Worm (Caenorhabditis elegans) whole organism, early embryonic: ENCODE results near the gene Y73B6BL.27.

Experiments used
- B0310.2 ChIP-seq: sonication (generic microtip); optimal IDR thresholded peaks from 2 replicates; lab custom pipeline; 2016; ENCODE audit warnings: mild to moderate bottlenecking, missing genetic modification characterization, missing compliant biosample characterization
- F13C5.2 ChIP-seq: sonication (generic microtip); optimal IDR thresholded peaks from 2 replicates; lab custom pipeline; 2017; ENCODE audit warnings: mild to moderate bottlenecking, missing genetic modification characterization, inconsistent platforms, missing compliant biosample characterization
- ama-1 ChIP-seq: fragments of 150-350 bp; optimal IDR thresholded peaks from 2 replicates; lab custom pipeline; 2014
- ceh-13 ChIP-seq: fragments of 200-800 bp; sonication (Bioruptor generic); optimal IDR thresholded peaks from 2 replicates; lab custom pipeline; 2018; ENCODE audit warnings: mild to moderate bottlenecking, missing genetic modification characterization, missing compliant biosample characterization
- ceh-36 ChIP-seq: sonication (generic microtip); optimal IDR thresholded peaks from 2 replicates; lab custom pipeline; 2016; ENCODE audit warnings: missing genetic modification characterization, inconsistent platforms, missing compliant biosample characterization
- flt-1 ChIP-seq: fragments of 200-800 bp; sonication (Bioruptor generic); IDR thresholded peaks from 2 replicates; pipeline ENCODE4 v1.3.6; 2022; ENCODE audit warnings: missing genetic modification characterization, missing compliant biosample characterization
- hmbx-1 ChIP-seq: sonication (generic microtip); optimal IDR thresholded peaks from 2 replicates; lab custom pipeline; 2016; ENCODE audit warnings: mild to moderate bottlenecking, missing genetic modification characterization, missing compliant biosample characterization
- pes-1 ChIP-seq: fragments of 200-800 bp; sonication (Bioruptor generic); IDR thresholded peaks from 2 replicates; pipeline ENCODE4 v1.3.6; 2022; ENCODE audit warnings: missing genetic modification reagents, missing genetic modification characterization, missing compliant biosample characterization
- scrt-1 ChIP-seq: fragments of 200-800 bp; sonication (Bioruptor generic); IDR thresholded peaks from 2 replicates; pipeline ENCODE4 v1.3.6; 2022; ENCODE audit warnings: missing genetic modification characterization, missing compliant biosample characterization
- sea-1 ChIP-seq: fragments of 200-800 bp; sonication (Bioruptor generic); conservative IDR thresholded peaks from 2 replicates; pipeline ENCODE4 v1.3.6; 2022; ENCODE audit warnings: missing genetic modification characterization, missing compliant biosample characterization
- tbx-11 ChIP-seq: fragments of 200-800 bp; sonication (Bioruptor generic); IDR thresholded peaks from 2 replicates; pipeline ENCODE4 v1.3.6; 2022; ENCODE audit warnings: missing genetic modification characterization, missing compliant biosample characterization
- tbx-37 ChIP-seq: fragments of 200-800 bp; sonication (Bioruptor generic); conservative IDR thresholded peaks from 2 replicates; pipeline ENCODE4 v1.3.6; 2022; ENCODE audit warnings: missing genetic modification reagents, missing genetic modification characterization, missing compliant biosample characterization
- tra-4 ChIP-seq: sonication (generic microtip); optimal IDR thresholded peaks from 2 replicates; lab custom pipeline; 2017; ENCODE audit warnings: missing genetic modification characterization, missing compliant biosample characterization

ce11 chrIV:6457472-6457871 lies 15.6 kb downstream of the Y73B6BL.27 start, which contains the start of gene lgc-10:
- TF ChIP-seq flt-1 (GFP tag; lab: Robert Waterston, UW) (no peak), scrt-1 (GFP tag; lab: Robert Waterston, UW) (no peak), ama-1 (lab: Kevin White, UChicago) (no peak), hmbx-1 (tag; lab: Kevin White, UChicago) (no peak), tbx-11 (GFP tag; lab: Robert Waterston, UW) (no peak), sea-1 (GFP tag; lab: Robert Waterston, UW) (no peak), B0310.2 (no peak), tra-4 (tag; lab: Kevin White, UChicago) (no peak), ceh-13 (no peak), F13C5.2 (no peak), tbx-37 (GFP tag; lab: Robert Waterston, UW) (no peak), pes-1 (GFP tag; lab: Robert Waterston, UW) (no peak), ceh-36 (tag; lab: Kevin White, UChicago) (no peak)
